Fruit fly (Drosophila melanogaster): ENCODE results near the gene CG13474.

CG13474 gene

DNA sequence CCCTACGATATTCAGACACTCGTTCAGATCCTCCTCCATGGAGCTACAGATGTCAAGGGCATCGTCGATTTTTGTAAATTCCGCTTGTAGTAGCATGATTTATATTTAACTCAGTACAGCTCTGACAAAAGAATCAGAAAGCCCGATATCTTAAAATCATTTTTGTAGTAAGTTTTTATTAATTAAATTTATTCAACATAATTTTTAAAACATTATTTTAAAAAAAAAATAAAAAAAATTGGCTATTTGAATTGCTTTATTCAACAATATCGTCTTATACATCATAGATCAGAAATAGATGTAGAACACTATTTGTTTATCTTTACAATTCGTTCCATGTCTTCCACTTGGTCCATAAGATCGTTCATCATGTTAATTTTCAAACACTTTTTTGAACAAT, at the start of gene CG13474:
TSS of gene CG13474 (minus strand) at position 101 of the 400 bp plus-strand sequence.
- TF ChIP-seq E2f2 (GFP tag; IDR thresholded peaks at IDR 0.05) (no peak), CTCF (GFP tag; optimal IDR thresholded peaks at IDR 0.05) (no peak), da (GFP tag; optimal IDR thresholded peaks at IDR 0.05) (no peak), trh (GFP tag; optimal IDR thresholded peaks at IDR 0.05) (no peak), Hr51 (GFP tag; optimal IDR thresholded peaks at IDR 0.05) (no peak), CG7987 (GFP tag; optimal IDR thresholded peaks at IDR 0.05) (no peak), CG1603 (tag; optimal IDR thresholded peaks at IDR 0.05) (no peak), CG11695 (GFP tag; IDR thresholded peaks at IDR 0.05) (no peak), CG17385 (GFP tag; optimal IDR thresholded peaks at IDR 0.05) (no peak), peb (GFP tag; IDR thresholded peaks at IDR 0.05) (no peak), CG18476 (GFP tag; optimal IDR thresholded peaks at IDR 0.05) (no peak)

DNA sequence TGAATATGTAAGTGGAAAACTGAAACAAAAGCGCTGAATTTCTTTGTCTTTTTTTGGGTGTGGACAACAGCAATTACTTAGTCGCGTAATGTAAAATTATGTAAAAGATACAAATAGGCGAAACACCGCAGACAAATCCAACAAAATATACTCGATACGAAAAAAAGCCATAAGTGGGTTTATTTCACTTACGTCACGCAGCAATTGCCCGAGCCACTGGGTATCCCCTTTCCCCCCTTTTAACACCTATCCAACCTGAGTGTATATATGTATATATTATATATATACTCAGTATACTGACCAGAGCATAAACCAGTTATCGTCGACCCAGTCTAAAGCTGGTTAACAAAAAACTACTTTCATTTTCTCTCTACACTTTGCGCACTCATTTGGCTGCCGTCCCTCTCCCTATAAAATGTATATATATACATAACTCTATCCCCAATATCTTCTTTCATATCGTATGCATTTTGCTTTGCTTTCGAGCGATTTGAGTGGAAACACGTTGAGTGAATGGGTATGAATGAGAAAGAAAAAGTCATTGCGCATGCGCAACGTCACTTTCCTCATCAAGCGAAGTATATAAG, 46.3 kb upstream of the CG13474 start:
- TF ChIP-seq pan (optimal IDR thresholded peaks at IDR 0.05) = no peak
- no peak for TF ChIP-seq pan (GFP tag; optimal IDR thresholded peaks at IDR 0.05 in 1 of 2, IDR thresholded peaks at IDR 0.05 in 1 of 2)
- TF ChIP-seq CG6654 (GFP tag; optimal IDR thresholded peaks at IDR 0.05) = no peak
- TF ChIP-seq ATbp (GFP tag; optimal IDR thresholded peaks at IDR 0.05) = no peak
- no peak for TF ChIP-seq tgo (GFP tag; IDR thresholded peaks at IDR 0.05)
- TF ChIP-seq CG10565 (GFP tag; optimal IDR thresholded peaks at IDR 0.05) = no peak
- no peak for TF ChIP-seq Hand (GFP tag; optimal IDR thresholded peaks at IDR 0.05)
- no peak for TF ChIP-seq grn (GFP tag; optimal IDR thresholded peaks at IDR 0.05)
- TF ChIP-seq CG31365 (tag; optimal IDR thresholded peaks at IDR 0.05) = no peak
- no peak for TF ChIP-seq cg (GFP tag; optimal IDR thresholded peaks at IDR 0.05)
- 0 out of 4 replicates have a peak, but pooled peaks have one; percentile 50 for TF ChIP-seq chinmo (GFP tag; IDR thresholded peaks at IDR 0.05; ENCODE audit: partially characterized antibody)
- no peak for TF ChIP-seq CG8944 (GFP tag; optimal IDR thresholded peaks at IDR 0.05)
- no peak for TF ChIP-seq mam (GFP tag; optimal IDR thresholded peaks at IDR 0.05)
- TF ChIP-seq ttk (GFP tag; IDR thresholded peaks at IDR 0.05) = no peak
- TF ChIP-seq CG4404 (GFP tag; IDR thresholded peaks at IDR 0.05) = no peak
- no peak for TF ChIP-seq CG17568 (GFP tag; optimal IDR thresholded peaks at IDR 0.05)
- no peak for TF ChIP-seq CG31224 (GFP tag; IDR thresholded peaks at IDR 0.05)
- no peak for TF ChIP-seq Rfx (GFP tag; IDR thresholded peaks at IDR 0.05)
- no peak for TF ChIP-seq CG9817 (tag; optimal IDR thresholded peaks at IDR 0.05)
- TF ChIP-seq CG9876 (GFP tag; optimal IDR thresholded peaks at IDR 0.05) = no peak
- TF ChIP-seq kay (GFP tag; optimal IDR thresholded peaks at IDR 0.05) = no peak
- no peak for TF ChIP-seq Mes4 (GFP tag; optimal IDR thresholded peaks at IDR 0.05)
- TF ChIP-seq B-H1 (GFP tag; IDR thresholded peaks at IDR 0.05) = no peak
- TF ChIP-seq lola (GFP tag; optimal IDR thresholded peaks at IDR 0.05) = no peak
- peak; percentile 19 for TF ChIP-seq sqz (GFP tag; optimal IDR thresholded peaks at IDR 0.05)
- TF ChIP-seq CG17912 (GFP tag; optimal IDR thresholded peaks at IDR 0.05) = no peak
- no peak for TF ChIP-seq CG10462 (GFP tag; optimal IDR thresholded peaks at IDR 0.05)
- no peak for TF ChIP-seq onecut (GFP tag; IDR thresholded peaks at IDR 0.05)
- no peak for TF ChIP-seq H15 (GFP tag; IDR thresholded peaks at IDR 0.05)
- TF ChIP-seq CG43689 (GFP tag; IDR thresholded peaks at IDR 0.05) = no peak
- peak in 1 of 2 experiments; percentile 75 for TF ChIP-seq Pdp1 (GFP tag; optimal IDR thresholded peaks at IDR 0.05)
- TF ChIP-seq vvl (GFP tag; IDR thresholded peaks at IDR 0.05) = peak; percentile 67; the same call in 1 of the 2 replicates
- no peak for TF ChIP-seq ase (GFP tag; IDR thresholded peaks at IDR 0.05)
- peak; percentile 98 for TF ChIP-seq Blimp-1 (GFP tag; optimal IDR thresholded peaks at IDR 0.05)
- no peak for TF ChIP-seq NfI (GFP tag; optimal IDR thresholded peaks at IDR 0.05)
- peak; percentile 92 for TF ChIP-seq kni (GFP tag; optimal IDR thresholded peaks at IDR 0.05)
- TF ChIP-seq Taf1 (GFP tag; IDR thresholded peaks at IDR 0.05) = no peak
- no peak for TF ChIP-seq CG6175 (GFP tag; IDR thresholded peaks at IDR 0.05)
- TF ChIP-seq z (GFP tag; IDR thresholded peaks at IDR 0.05) = peak; percentile 92
- no peak for TF ChIP-seq otp (GFP tag; IDR thresholded peaks at IDR 0.05)

All from whole organism, embryonic.